Worm (Caenorhabditis elegans) whole organism, L3 larva: ENCODE results near the gene srz-31.

Experiments used
- R02D3.7 ChIP-seq: fragments of 150-350 bp; optimal IDR thresholded peaks from 2 replicates; lab custom pipeline; 2014; ENCODE audit warnings: missing biosample characterization, missing genetic modification characterization
- ZK546.5 ChIP-seq: sonication (generic microtip); optimal IDR thresholded peaks from 2 replicates; lab custom pipeline; 2017; ENCODE audit warnings: missing biosample characterization, missing genetic modification characterization
- ceh-16 ChIP-seq: sonication (generic microtip); optimal IDR thresholded peaks from 2 replicates; lab custom pipeline; 2017; ENCODE audit warnings: missing biosample characterization, missing genetic modification characterization
- ceh-28 ChIP-seq: fragments of 150-350 bp; optimal IDR thresholded peaks from 2 replicates; lab custom pipeline; 2014; ENCODE audit warnings: missing biosample characterization, missing genetic modification reagents, missing genetic modification characterization
- ceh-82 ChIP-seq: fragments of 150-350 bp; optimal IDR thresholded peaks from 2 replicates; lab custom pipeline; 2014; ENCODE audit warnings: missing biosample characterization, missing genetic modification characterization
- daf-12 ChIP-seq: fragments of 150-350 bp; optimal IDR thresholded peaks from 2 replicates; lab custom pipeline; 2014; ENCODE audit warnings: missing biosample characterization, missing genetic modification reagents, missing genetic modification characterization
- elt-1 ChIP-seq: fragments of 150-350 bp; optimal IDR thresholded peaks from 2 replicates; lab custom pipeline; 2014; ENCODE audit warnings: missing biosample characterization, missing genetic modification characterization
- elt-3 ChIP-seq, 3 experiments: fragments of 150-350 bp in 1 of 3; sonication (generic microtip) in 2 of 3; optimal IDR thresholded peaks; 2 replicates in 2 of 3; 4 replicates in 1 of 3; lab custom pipeline; 2014 to 2017; ENCODE audit warnings: missing biosample characterization in 3 of 3, missing genetic modification characterization in 3 of 3
- fkh-10 ChIP-seq: sonication (generic microtip); optimal IDR thresholded peaks from 2 replicates; lab custom pipeline; 2017; ENCODE audit warnings: missing biosample characterization, missing genetic modification reagents, missing genetic modification characterization
- jun-1 ChIP-seq: fragments of 150-350 bp; optimal IDR thresholded peaks from 2 replicates; lab custom pipeline; 2014; ENCODE audit warnings: missing biosample characterization, missing genetic modification reagents, missing genetic modification characterization
- lin-15B ChIP-seq: fragments of 150-350 bp; optimal IDR thresholded peaks from 2 replicates; lab custom pipeline; 2014; ENCODE audit warnings: missing biosample characterization, missing genetic modification characterization
- lin-39 ChIP-seq: fragments of 150-350 bp; optimal IDR thresholded peaks from 2 replicates; lab custom pipeline; 2018; ENCODE audit warnings: missing biosample characterization, missing genetic modification reagents, missing genetic modification characterization
- lsy-12 ChIP-seq: sonication (generic microtip); optimal IDR thresholded peaks from 2 replicates; lab custom pipeline; 2016; ENCODE audit warnings: mild to moderate bottlenecking, missing genetic modification characterization, missing compliant biosample characterization
- mdl-1 ChIP-seq: fragments of 150-350 bp; optimal IDR thresholded peaks from 2 replicates; lab custom pipeline; 2014; ENCODE audit warnings: missing biosample characterization, missing genetic modification characterization
- mml-1 ChIP-seq: fragments of 150-350 bp; sonication (generic microtip); optimal IDR thresholded peaks from 3 replicates; lab custom pipeline; 2014; ENCODE audit warnings: missing biosample characterization, missing genetic modification characterization
- nhr-11 ChIP-seq: fragments of 150-350 bp; optimal IDR thresholded peaks from 2 replicates; lab custom pipeline; 2014; ENCODE audit warnings: missing biosample characterization, missing genetic modification characterization
- nhr-12 ChIP-seq: fragments of 150-350 bp; optimal IDR thresholded peaks from 2 replicates; lab custom pipeline; 2014; ENCODE audit warnings: missing biosample characterization, missing genetic modification characterization
- nhr-23 ChIP-seq: fragments of 150-350 bp; optimal IDR thresholded peaks from 2 replicates; lab custom pipeline; 2014; ENCODE audit warnings: missing biosample characterization, missing genetic modification reagents, missing genetic modification characterization
- nhr-25 ChIP-seq: sonication (generic microtip); optimal IDR thresholded peaks from 2 replicates; lab custom pipeline; 2017; ENCODE audit warnings: missing biosample characterization, missing genetic modification characterization
- nhr-28 ChIP-seq: fragments of 150-350 bp; optimal IDR thresholded peaks from 2 replicates; lab custom pipeline; 2014; ENCODE audit warnings: missing biosample characterization, missing genetic modification characterization
- nhr-43 ChIP-seq: sonication (generic microtip); optimal IDR thresholded peaks from 2 replicates; lab custom pipeline; 2016; ENCODE audit warnings: mild to moderate bottlenecking, missing genetic modification characterization, missing compliant biosample characterization; ENCODE audit not compliant: poor library complexity, severe bottlenecking
- nhr-76 ChIP-seq: fragments of 150-350 bp; sonication (generic microtip); optimal IDR thresholded peaks from 5 replicates; lab custom pipeline; 2014; ENCODE audit warnings: missing biosample characterization, missing genetic modification characterization
- pqm-1 ChIP-seq: fragments of 150-350 bp; optimal IDR thresholded peaks from 2 replicates; lab custom pipeline; 2017; ENCODE audit warnings: missing biosample characterization, missing genetic modification characterization, inconsistent platforms
- sea-2 ChIP-seq: fragments of 150-350 bp; sonication (generic microtip); optimal IDR thresholded peaks from 4 replicates; lab custom pipeline; 2014; ENCODE audit warnings: missing biosample characterization, missing genetic modification reagents, missing genetic modification characterization
- snpc-4 ChIP-seq: fragments of 150-350 bp; optimal IDR thresholded peaks from 2 replicates; lab custom pipeline; 2014; ENCODE audit warnings: missing biosample characterization, missing genetic modification characterization
- unc-39 ChIP-seq: sonication (generic microtip); optimal IDR thresholded peaks from 4 replicates; lab custom pipeline; 2017; ENCODE audit warnings: missing biosample characterization, missing genetic modification characterization
- unc-62 ChIP-seq: fragments of 150-350 bp; sonication (generic microtip); optimal IDR thresholded peaks from 4 replicates; lab custom pipeline; 2014; ENCODE audit warnings: missing biosample characterization, missing genetic modification reagents, missing genetic modification characterization
- ztf-11 ChIP-seq: fragments of 150-350 bp; optimal IDR thresholded peaks from 2 replicates; lab custom pipeline; 2014; ENCODE audit warnings: missing biosample characterization, missing genetic modification characterization
- ztf-4 ChIP-seq: fragments of 150-350 bp; optimal IDR thresholded peaks from 2 replicates; lab custom pipeline; 2014; ENCODE audit warnings: missing biosample characterization, missing genetic modification characterization

Gene srz-31

DNA sequence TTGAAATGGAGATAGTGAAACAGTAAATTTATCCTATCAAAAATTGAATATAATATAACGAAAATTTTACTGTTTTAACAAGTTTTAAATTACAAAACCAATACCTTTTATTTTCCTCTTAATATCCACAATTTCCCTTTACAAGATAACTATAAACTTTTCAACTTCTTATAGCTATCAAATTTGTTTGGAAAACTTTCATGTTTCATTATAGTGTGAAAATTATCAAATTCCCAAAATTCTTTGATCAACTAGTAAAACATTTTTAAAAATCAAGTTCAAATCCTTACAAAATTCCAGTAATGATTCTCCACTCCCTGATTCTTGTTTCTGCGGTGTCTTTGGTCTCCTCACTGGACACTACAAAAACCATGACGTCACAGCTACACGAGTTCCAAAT lies 44.9 kb downstream of the srz-31 start, which contains the start of gene R05A10.1:
Gene R05A10.1, plus strand, starts transcription at position 301 of the 400 bp plus-strand sequence.
- TF ChIP-seq nhr-12 (tag; lab: Kevin White, UChicago) (no peak), elt-3 (tag; optimal IDR thresholded peaks at IDR 0.05; lab: Kevin White, UChicago) (no peak), ZK546.5 (tag; lab: Kevin White, UChicago) (no peak), fkh-10 (no peak), mdl-1 (tag; lab: Kevin White, UChicago) (no peak), sea-2 (GFP tag; lab: Kevin White, UChicago) (no peak), ceh-28 (no peak), snpc-4 (no peak), nhr-43 (tag; lab: Kevin White, UChicago) (no peak), nhr-28 (tag; lab: Kevin White, UChicago) (no peak), nhr-25 (no peak), jun-1 (tag; lab: Kevin White, UChicago) (no peak), ztf-11 (tag; lab: Kevin White, UChicago) (no peak), lin-15B (tag; lab: Kevin White, UChicago) (no peak), elt-1 (no peak), ceh-82 (tag; lab: Kevin White, UChicago) (no peak), nhr-23 (no peak)
- TF ChIP-seq, all 47 proteins: peak for 0

DNA sequence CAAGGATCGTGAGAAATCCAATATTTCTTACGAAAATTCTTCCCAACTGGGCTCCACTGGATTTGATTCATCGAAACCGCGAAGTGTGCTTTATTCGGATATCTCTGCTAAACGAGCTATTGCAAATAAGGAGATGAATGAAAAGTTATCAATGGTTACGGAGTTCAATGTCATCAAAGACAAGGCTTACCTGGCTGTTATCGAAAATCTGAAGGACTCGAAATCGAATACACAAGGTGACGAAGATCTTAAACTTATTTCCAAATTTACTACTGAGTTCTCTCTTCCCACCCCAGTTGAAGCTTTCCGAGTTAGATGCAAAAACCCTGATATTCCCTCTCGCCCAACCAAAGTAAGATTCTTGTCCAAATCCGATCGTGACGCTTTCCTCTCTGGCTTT lies 49.1 kb downstream of the srz-31 start:
- TF ChIP-seq mml-1 (tag; lab: Kevin White, UChicago) (no peak), lsy-12 (tag; lab: Kevin White, UChicago) (no peak), unc-62 (GFP tag; lab: Kevin White, UChicago) (no peak), daf-12 (tag; lab: Kevin White, UChicago) (no peak), sea-2 (GFP tag; lab: Kevin White, UChicago) (no peak), lin-39 (tag; lab: Kevin White, UChicago) (no peak), nhr-76 (no peak), unc-39 (no peak), ceh-16 (tag; lab: Kevin White, UChicago) (no peak), jun-1 (tag; lab: Kevin White, UChicago) (no peak), nhr-28 (tag; lab: Kevin White, UChicago) (no peak), lin-15B (tag; lab: Kevin White, UChicago) (no peak), nhr-11 (no peak), R02D3.7 (tag; lab: Kevin White, UChicago) (no peak), ztf-4 (no peak), ceh-82 (tag; lab: Kevin White, UChicago) (no peak), pqm-1 (no peak)
